Fruit fly (Drosophila melanogaster) whole organism: ENCODE measurements around the gene rtet.

Experiments
- CG8478 ChIP-seq: fragments of >200 bp; optimal IDR thresholded peaks from 2 replicates; lab custom pipeline; 2018; ENCODE audit warnings: inconsistent platforms
- EcR ChIP-seq, 2 experiments: fragments of >200 bp; optimal IDR thresholded peaks; 2 replicates each; lab custom pipeline; 2017; ENCODE audit warnings: missing biosample characterization in 2 of 2, missing genetic modification characterization in 2 of 2, missing genetic modification reagents in 2 of 2
- pan ChIP-seq: fragments of >200 bp; optimal IDR thresholded peaks from 2 replicates; lab custom pipeline; 2017
- usp ChIP-seq: fragments of >200 bp; optimal IDR thresholded peaks from 2 replicates; lab custom pipeline; 2017; ENCODE audit warnings: missing biosample characterization, missing genetic modification characterization, mixed read lengths

DNA sequence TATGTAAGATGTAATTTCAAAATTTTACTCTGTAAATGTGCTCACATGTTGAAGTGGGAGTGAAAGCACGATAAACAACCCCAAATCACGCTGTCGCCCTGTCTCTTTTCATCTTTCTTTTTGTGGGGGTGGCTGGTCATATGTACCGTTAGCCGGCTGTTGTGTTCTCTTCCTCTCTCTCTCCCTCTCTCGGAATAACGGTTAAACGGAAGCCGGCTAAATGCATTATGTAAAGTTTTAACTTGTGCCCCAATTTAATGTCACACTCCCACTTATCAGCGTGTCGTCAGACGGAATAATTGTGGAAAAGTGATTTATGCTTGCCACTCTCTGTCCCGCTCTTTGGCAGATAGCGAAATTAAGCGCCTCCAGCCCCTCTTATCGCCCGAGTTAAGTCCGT is 33.1 kb downstream of the rtet start:
- TF ChIP-seq pan (lab: Kevin White, UChicago) (no peak), usp (GFP tag; lab: Kevin White, UChicago) (no peak), CG8478 (lab: Kevin White, UChicago) (no peak), EcR (GFP tag; optimal IDR thresholded peaks at IDR 0.05; lab: Kevin White, UChicago) (no peak)
